Fruit fly (Drosophila melanogaster) whole organism, embryonic: ENCODE data around the gene CG42822.
A peak's percentile ranks its signal among the peaks of the same experiment; 100 is the strongest.

Experiments used
- BEAF-32 ChIP-seq: fragments of 200-800 bp; sonication (Bioruptor generic); optimal IDR thresholded peaks from 3 replicates; lab custom pipeline; 2017; ENCODE audit warnings: missing biosample characterization, missing genetic modification characterization, mild to moderate bottlenecking, moderate library complexity, missing genetic modification reagents
- C15 ChIP-seq: fragments of 200-800 bp; sonication (Bioruptor generic); IDR thresholded peaks from 3 replicates; pipeline ENCODE4 v1.3.6; 2022; ENCODE audit warnings: missing biosample characterization, missing genetic modification characterization
- CG10979 ChIP-seq: fragments of 200-800 bp; sonication (Bioruptor generic); optimal IDR thresholded peaks from 2 replicates; lab custom pipeline; 2018; ENCODE audit warnings: missing biosample characterization, mild to moderate bottlenecking, missing genetic modification characterization, moderate library complexity
- CG12219 ChIP-seq: fragments of 200-800 bp; sonication (Bioruptor generic); optimal IDR thresholded peaks from 3 replicates; lab custom pipeline; 2018; ENCODE audit warnings: missing biosample characterization, mild to moderate bottlenecking, missing genetic modification characterization
- CG12659 ChIP-seq: fragments of 200-800 bp; sonication (Bioruptor generic); optimal IDR thresholded peaks from 3 replicates; lab custom pipeline; 2017; ENCODE audit warnings: mild to moderate bottlenecking, missing biosample characterization, missing genetic modification reagents, missing genetic modification characterization
- CG12942 ChIP-seq: fragments of 200-800 bp; sonication (Bioruptor generic); optimal IDR thresholded peaks from 3 replicates; lab custom pipeline; 2016; ENCODE audit warnings: missing biosample characterization, missing genetic modification characterization
- CG13287 ChIP-seq: fragments of 200-800 bp; sonication (Bioruptor generic); IDR thresholded peaks from 2 replicates; pipeline ENCODE4 v1.3.6; 2022; ENCODE audit warnings: missing biosample characterization, missing genetic modification characterization; ENCODE audit not compliant: partially characterized antibody
- CG13624 ChIP-seq: fragments of 200-800 bp; sonication (Bioruptor generic); optimal IDR thresholded peaks from 2 replicates; lab custom pipeline; 2016; ENCODE audit warnings: missing biosample characterization, missing genetic modification characterization
- CG1603 ChIP-seq: fragments of 200-800 bp; sonication (Bioruptor generic); optimal IDR thresholded peaks from 2 replicates; lab custom pipeline; 2019; ENCODE audit warnings: missing biosample characterization, mild to moderate bottlenecking, missing genetic modification characterization, moderate library complexity
- CG1792 ChIP-seq: fragments of 200-800 bp; sonication (Bioruptor generic); optimal IDR thresholded peaks from 2 replicates; lab custom pipeline; 2016; ENCODE audit warnings: missing biosample characterization, missing genetic modification characterization
- CG18011 ChIP-seq: fragments of 200-800 bp; sonication (Bioruptor generic); optimal IDR thresholded peaks from 2 replicates; lab custom pipeline; 2017; ENCODE audit warnings: missing biosample characterization, missing genetic modification characterization, mild to moderate bottlenecking, moderate library complexity, missing genotype
- CG3065 ChIP-seq: fragments of 200-800 bp; sonication (Bioruptor generic); optimal IDR thresholded peaks from 2 replicates; lab custom pipeline; 2016; ENCODE audit warnings: missing biosample characterization, missing genetic modification characterization
- CG4730 ChIP-seq: fragments of 200-800 bp; sonication (Bioruptor generic); IDR thresholded peaks from 2 replicates; pipeline ENCODE4 v1.3.6; 2022; ENCODE audit warnings: missing biosample characterization, missing genetic modification characterization
- CG6272 ChIP-seq: fragments of 200-800 bp; sonication (Bioruptor generic); IDR thresholded peaks from 2 replicates; pipeline ENCODE4 v1.3.6; 2022; ENCODE audit warnings: missing biosample characterization, missing genetic modification characterization
- CG6654 ChIP-seq: fragments of 200-800 bp; sonication (Bioruptor generic); optimal IDR thresholded peaks from 2 replicates; lab custom pipeline; 2017; ENCODE audit warnings: missing biosample characterization, mild to moderate bottlenecking, missing genetic modification characterization
- CG6813 ChIP-seq: fragments of 200-800 bp; sonication (Bioruptor generic); optimal IDR thresholded peaks from 2 replicates; lab custom pipeline; 2017; ENCODE audit warnings: missing biosample characterization, missing genetic modification characterization, mild to moderate bottlenecking, moderate library complexity, missing genetic modification reagents
- CG8924 ChIP-seq: fragments of 200-800 bp; optimal IDR thresholded peaks from 3 replicates; lab custom pipeline; 2019; ENCODE audit warnings: missing biosample characterization, mild to moderate bottlenecking, missing genetic modification characterization, moderate library complexity
- CG9797 ChIP-seq: fragments of 200-800 bp; sonication (Bioruptor generic); optimal IDR thresholded peaks from 3 replicates; lab custom pipeline; 2018; ENCODE audit warnings: missing biosample characterization, mild to moderate bottlenecking, missing genetic modification characterization
- Deaf1 ChIP-seq: fragments of 200-800 bp; optimal IDR thresholded peaks from 3 replicates; lab custom pipeline; 2019; ENCODE audit warnings: missing biosample characterization, mild to moderate bottlenecking, missing genetic modification characterization, moderate library complexity
- E2f2 ChIP-seq: fragments of 200-800 bp; sonication (Bioruptor generic); IDR thresholded peaks from 2 replicates; pipeline ENCODE4 v1.3.6; 2022; ENCODE audit warnings: missing biosample characterization, missing genetic modification characterization
- Gsc ChIP-seq: fragments of 200-800 bp; sonication (Bioruptor generic); IDR thresholded peaks from 2 replicates; pipeline ENCODE4 v1.3.6; 2022; ENCODE audit warnings: missing biosample characterization, missing genetic modification characterization
- H2.0 ChIP-seq: fragments of 200-800 bp; sonication (Bioruptor generic); IDR thresholded peaks from 2 replicates; pipeline ENCODE4 v1.3.6; 2022; ENCODE audit warnings: missing biosample characterization, missing genetic modification characterization
- Hey ChIP-seq: fragments of 200-800 bp; sonication (Bioruptor generic); optimal IDR thresholded peaks from 3 replicates; lab custom pipeline; 2018; ENCODE audit warnings: missing biosample characterization, mild to moderate bottlenecking, missing genetic modification characterization
- HmgD ChIP-seq: fragments of 200-800 bp; sonication (Bioruptor generic); optimal IDR thresholded peaks from 3 replicates; lab custom pipeline; 2016; ENCODE audit warnings: missing biosample characterization, missing genetic modification characterization
- Mad ChIP-seq: fragments of 200-800 bp; sonication (Bioruptor generic); optimal IDR thresholded peaks from 2 replicates; lab custom pipeline; 2016; ENCODE audit warnings: missing biosample characterization, missing genetic modification characterization
- Med ChIP-seq: fragments of 200-800 bp; sonication (Bioruptor generic); peaks from one replicate; lab custom pipeline; 2016; ENCODE audit warnings: missing biosample characterization, missing genetic modification characterization, mild to moderate bottlenecking, inconsistent platforms, moderate library complexity
- Nf-YB ChIP-seq: fragments of 200-800 bp; sonication (Bioruptor generic); optimal IDR thresholded peaks from 3 replicates; lab custom pipeline; 2019; ENCODE audit warnings: missing biosample characterization, mild to moderate bottlenecking, missing genetic modification characterization, moderate library complexity
- Pdp1 ChIP-seq, 2 experiments: fragments of 200-800 bp; sonication (Bioruptor generic); optimal IDR thresholded peaks; 3 replicates each; lab custom pipeline; 2016; ENCODE audit warnings: missing biosample characterization in 2 of 2, missing genetic modification characterization in 2 of 2, mild to moderate bottlenecking in 1 of 2, moderate library complexity in 1 of 2
- Side ChIP-seq: fragments of 200-800 bp; sonication (Bioruptor generic); optimal IDR thresholded peaks from 2 replicates; lab custom pipeline; 2016; ENCODE audit warnings: missing biosample characterization, missing genetic modification characterization
- Spps ChIP-seq: fragments of 200-800 bp; sonication (Bioruptor generic); optimal IDR thresholded peaks from 2 replicates; lab custom pipeline; 2018; ENCODE audit warnings: missing biosample characterization, mild to moderate bottlenecking, missing genetic modification characterization
- Sry-δ ChIP-seq: fragments of 200-800 bp; sonication (Bioruptor generic); optimal IDR thresholded peaks from 2 replicates; lab custom pipeline; 2016; ENCODE audit warnings: missing biosample characterization, missing genetic modification characterization
- Usf ChIP-seq: fragments of 200-800 bp; sonication (Bioruptor generic); optimal IDR thresholded peaks from 2 replicates; lab custom pipeline; 2017; ENCODE audit warnings: missing genotype, missing biosample characterization, missing genetic modification characterization
- Xrp1 ChIP-seq: fragments of 200-800 bp; sonication (Bioruptor generic); IDR thresholded peaks from 2 replicates; pipeline ENCODE4 v1.3.6; 2022; ENCODE audit warnings: missing biosample characterization, missing genetic modification characterization
- chn ChIP-seq: fragments of 200-800 bp; sonication (Bioruptor generic); optimal IDR thresholded peaks from 2 replicates; lab custom pipeline; 2016; ENCODE audit warnings: missing biosample characterization, missing genetic modification characterization
- ci ChIP-seq: fragments of 200-800 bp; sonication (Bioruptor generic); IDR thresholded peaks from 3 replicates; pipeline ENCODE4 v1.3.6; 2022; ENCODE audit warnings: missing biosample characterization, missing genetic modification characterization
- croc ChIP-seq: fragments of 200-800 bp; sonication (Bioruptor generic); conservative IDR thresholded peaks from 3 replicates; pipeline ENCODE4 v1.3.6; 2022; ENCODE audit warnings: missing biosample characterization, missing genetic modification characterization
- ftz-f1 ChIP-seq: fragments of 200-800 bp; sonication (Bioruptor generic); optimal IDR thresholded peaks from 2 replicates; lab custom pipeline; 2016; ENCODE audit warnings: missing biosample characterization, missing genetic modification characterization
- gce ChIP-seq: fragments of 200-800 bp; sonication (Bioruptor generic); IDR thresholded peaks from 3 replicates; pipeline ENCODE4 v1.3.6; 2022; ENCODE audit warnings: missing biosample characterization, missing genetic modification characterization
- gfzf ChIP-seq: fragments of 200-800 bp; sonication (Bioruptor generic); optimal IDR thresholded peaks from 2 replicates; lab custom pipeline; 2016; ENCODE audit warnings: missing biosample characterization, mild to moderate bottlenecking, missing genetic modification characterization, moderate library complexity
- kni ChIP-seq: fragments of 200-800 bp; sonication (Bioruptor generic); optimal IDR thresholded peaks from 3 replicates; lab custom pipeline; 2017; ENCODE audit warnings: mild to moderate bottlenecking, missing biosample characterization, missing genetic modification reagents, missing genetic modification characterization
- lilli ChIP-seq: fragments of 200-800 bp; sonication (Bioruptor generic); optimal IDR thresholded peaks from 3 replicates; lab custom pipeline; 2016; ENCODE audit warnings: missing biosample characterization, missing genetic modification characterization
- lmd ChIP-seq: fragments of 200-800 bp; sonication (Bioruptor generic); IDR thresholded peaks from 2 replicates; pipeline ENCODE4 v1.3.6; 2022; ENCODE audit warnings: missing biosample characterization, missing genetic modification characterization
- lola ChIP-seq, 3 experiments: fragments of >200 bp in 2 of 3; fragments of 200-800 bp in 1 of 3; sonication (Bioruptor generic) in 1 of 3; optimal IDR thresholded peaks; 2 replicates each; lab custom pipeline; 2017 to 2019; ENCODE audit warnings: missing biosample characterization in 3 of 3, missing genetic modification characterization in 3 of 3, mild to moderate bottlenecking in 1 of 3, moderate library complexity in 1 of 3
- otp ChIP-seq: fragments of 200-800 bp; sonication (Bioruptor generic); IDR thresholded peaks from 3 replicates; pipeline ENCODE4, ENCODE4 v1.3.6; 2022; ENCODE audit warnings: missing biosample characterization, missing genetic modification characterization
- pzg ChIP-seq: fragments of 200-800 bp; sonication (Bioruptor generic); optimal IDR thresholded peaks from 3 replicates; lab custom pipeline; 2018; ENCODE audit warnings: missing biosample characterization, mild to moderate bottlenecking, missing genetic modification characterization, moderate library complexity
- run ChIP-seq: fragments of 200-800 bp; sonication (Bioruptor generic); optimal IDR thresholded peaks from 3 replicates; lab custom pipeline; 2018; ENCODE audit warnings: missing biosample characterization, mild to moderate bottlenecking, missing genetic modification characterization
- sens-2 ChIP-seq: fragments of 200-800 bp; sonication (Bioruptor generic); IDR thresholded peaks from 2 replicates; pipeline ENCODE4 v1.3.6; 2022; ENCODE audit warnings: missing biosample characterization, missing genetic modification characterization
- so ChIP-seq: fragments of 200-800 bp; sonication (Bioruptor generic); IDR thresholded peaks from 3 replicates; pipeline ENCODE4 v1.3.6; 2022; ENCODE audit warnings: missing biosample characterization, missing genetic modification characterization
- sqz ChIP-seq: fragments of 200-800 bp; sonication (Bioruptor generic); optimal IDR thresholded peaks from 3 replicates; lab custom pipeline; 2018; ENCODE audit warnings: missing biosample characterization, mild to moderate bottlenecking, missing genetic modification characterization
- tap ChIP-seq: fragments of 200-800 bp; optimal IDR thresholded peaks from 3 replicates; lab custom pipeline; 2019; ENCODE audit warnings: missing biosample characterization, mild to moderate bottlenecking, missing genetic modification characterization, moderate library complexity
- tin ChIP-seq: fragments of 200-800 bp; sonication (Bioruptor generic); optimal IDR thresholded peaks from 3 replicates; lab custom pipeline; 2016; ENCODE audit warnings: missing biosample characterization, missing genetic modification characterization
- unpg ChIP-seq: fragments of 200-800 bp; sonication (Bioruptor generic); optimal IDR thresholded peaks from 3 replicates; lab custom pipeline; 2018; ENCODE audit warnings: missing biosample characterization, mild to moderate bottlenecking, missing genetic modification characterization, moderate library complexity

The CG42822 gene

dm6 chr3R:17377503-17377902 is 36.2 kb upstream of the CG42822 start (continued):
- peak in 1 of 2 experiments; percentile 43 for TF ChIP-seq Pdp1 (GFP tag; optimal IDR thresholded peaks at IDR 0.05; lab: Kevin White, UChicago)
- TF ChIP-seq CG3065 = no peak
- no peak for TF ChIP-seq Xrp1
- no peak for TF ChIP-seq ci (GFP tag; lab: Robert Waterston, UW)
- TF ChIP-seq CG4730 (GFP tag; lab: Robert Waterston, UW) = no peak
- no peak for TF ChIP-seq E2f2 (GFP tag; lab: Robert Waterston, UW)
- no peak for TF ChIP-seq Side
- TF ChIP-seq otp = no peak
- no peak for TF ChIP-seq CG1603 (tag; lab: Kevin White, UChicago)
- TF ChIP-seq CG6654 (GFP tag; lab: Kevin White, UChicago) = no peak
- TF ChIP-seq sqz (GFP tag; lab: Kevin White, UChicago) = no peak
- TF ChIP-seq CG10979 (tag; lab: Kevin White, UChicago) = no peak
- TF ChIP-seq sens-2 (GFP tag; lab: Robert Waterston, UW) = no peak
- no peak for TF ChIP-seq Hey (tag; lab: Kevin White, UChicago)
- no peak for TF ChIP-seq CG1792 (GFP tag; lab: Kevin White, UChicago)
- TF ChIP-seq BEAF-32 (GFP tag; lab: Kevin White, UChicago) = no peak
- TF ChIP-seq tin = no peak
- TF ChIP-seq Sry-δ = no peak
- no peak for TF ChIP-seq lola (GFP tag; optimal IDR thresholded peaks at IDR 0.05; lab: Kevin White, UChicago)
- TF ChIP-seq tap (tag; lab: Kevin White, UChicago) = no peak
- no peak for TF ChIP-seq Nf-YB (GFP tag; lab: Kevin White, UChicago)
- peak; percentile 67 for TF ChIP-seq ftz-f1 (GFP tag; lab: Kevin White, UChicago)
- TF ChIP-seq CG12942 = no peak
- TF ChIP-seq CG12219 (GFP tag; lab: Kevin White, UChicago) = no peak
- TF ChIP-seq CG13287 (GFP tag; lab: Robert Waterston, UW) = peak; percentile 16; the same call in 1 of the 2 replicates
- TF ChIP-seq Gsc (GFP tag; lab: Robert Waterston, UW) = no peak
- TF ChIP-seq CG8924 (tag; lab: Kevin White, UChicago) = no peak
- TF ChIP-seq so (GFP tag; lab: Robert Waterston, UW) = no peak
- no peak for TF ChIP-seq CG13624 (GFP tag; lab: Kevin White, UChicago)
- no peak for TF ChIP-seq Spps (tag; lab: Kevin White, UChicago)
- TF ChIP-seq kni (GFP tag; lab: Kevin White, UChicago) = no peak
- TF ChIP-seq CG9797 (GFP tag; lab: Kevin White, UChicago) = no peak
- no peak for TF ChIP-seq C15 (GFP tag; lab: Robert Waterston, UW)
- TF ChIP-seq unpg = no peak
- no peak for TF ChIP-seq CG12659
- TF ChIP-seq CG6272 (GFP tag; lab: Robert Waterston, UW) = no peak
- no peak for TF ChIP-seq gfzf (GFP tag; lab: Kevin White, UChicago)
- no peak for TF ChIP-seq lmd (GFP tag; lab: Robert Waterston, UW)
- no peak for TF ChIP-seq Med (GFP tag; lab: Kevin White, UChicago)
- no peak for TF ChIP-seq Mad (GFP tag; lab: Kevin White, UChicago)
- no peak for TF ChIP-seq pzg (GFP tag; lab: Kevin White, UChicago)
- TF ChIP-seq CG18011 (GFP tag; lab: Kevin White, UChicago) = no peak
- TF ChIP-seq chn (GFP tag; lab: Kevin White, UChicago) = no peak
- TF ChIP-seq lilli = no peak
- TF ChIP-seq H2.0 = no peak
- TF ChIP-seq HmgD = no peak
- TF ChIP-seq Deaf1 (tag; lab: Kevin White, UChicago) = peak; percentile 75
- no peak for TF ChIP-seq gce (GFP tag; lab: Robert Waterston, UW)
- TF ChIP-seq CG6813 (GFP tag; lab: Kevin White, UChicago) = no peak
- no peak for TF ChIP-seq croc (GFP tag; lab: Robert Waterston, UW)
- TF ChIP-seq Usf (GFP tag; lab: Kevin White, UChicago) = no peak
- no peak for TF ChIP-seq run
